Worm (Caenorhabditis elegans): ENCODE data around the gene srlf-17.

Gene srlf-17

DNA sequence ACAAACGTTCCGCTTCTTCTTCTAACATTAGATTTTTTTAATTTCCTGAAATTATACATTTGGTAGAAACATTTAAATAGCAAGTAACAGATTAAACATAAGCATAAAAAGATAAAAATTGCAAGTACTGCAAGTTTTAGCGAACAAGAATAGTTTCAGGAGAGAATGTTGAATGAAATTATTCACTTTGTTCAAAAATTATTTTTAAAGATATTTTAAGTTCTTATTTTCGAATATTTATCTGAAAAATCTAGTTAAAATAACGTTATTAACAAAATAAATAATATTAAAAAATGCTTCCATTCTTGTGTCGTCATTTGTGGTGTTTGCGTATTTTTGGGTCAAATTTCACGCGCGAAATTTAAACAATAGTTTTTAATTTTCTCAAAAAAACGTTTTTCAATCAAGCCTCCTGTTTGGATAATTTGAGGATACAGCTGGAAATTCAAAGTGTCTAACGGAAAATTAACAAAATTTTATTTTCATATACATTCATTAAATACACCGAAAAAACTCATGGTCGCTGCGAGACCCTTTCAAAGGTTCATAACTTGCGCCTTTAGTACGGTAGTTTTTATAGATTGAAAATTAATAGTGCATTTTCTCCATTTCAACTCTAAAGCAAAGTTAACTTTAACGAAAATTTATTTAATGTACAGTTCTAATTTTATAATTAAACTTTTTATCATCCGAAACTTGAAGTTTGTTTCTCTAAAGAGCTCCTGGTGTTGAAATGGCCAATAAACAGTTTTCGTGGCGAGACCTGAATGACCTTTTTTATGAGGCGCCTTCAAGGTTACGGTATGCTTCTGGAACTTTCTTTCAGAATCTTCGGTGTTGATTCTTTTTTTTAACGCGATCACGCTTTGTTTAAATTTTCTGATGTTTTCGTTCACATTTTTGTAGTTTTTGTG is 40.1 kb upstream of the srlf-17 start, which contains the start of gene skih-2:
Gene skih-2 (minus strand): TSS at position 51 of the 914 bp plus-strand sequence.
- TF ChIP-seq unc-130 (GFP tag; optimal IDR thresholded peaks at IDR 0.05) (peak; percentile 16), tlf-1 (GFP tag; optimal IDR thresholded peaks at IDR 0.05) (no peak), nfyb-1 (GFP tag; IDR thresholded peaks at IDR 0.05) (peak; percentile 45; the same call in 1 of the 2 replicates), let-607 (tag; optimal IDR thresholded peaks at IDR 0.05) (no peak), gei-17 (GFP tag; optimal IDR thresholded peaks at IDR 0.05) (no peak), dpl-1 (GFP tag; optimal IDR thresholded peaks at IDR 0.05) (peak; percentile 70), akir-1 (GFP tag; optimal IDR thresholded peaks at IDR 0.05) (no peak), ceh-27 (GFP tag; optimal IDR thresholded peaks at IDR 0.05) (no peak), sdz-38 (tag; optimal IDR thresholded peaks at IDR 0.05) (no peak), F55B11.4 (tag; optimal IDR thresholded peaks at IDR 0.05; ENCODE audit: borderline replicate concordance, insufficient read depth) (no peak), chd-7 (tag; optimal IDR thresholded peaks at IDR 0.05) (no peak), ztf-25 (GFP tag; IDR thresholded peaks at IDR 0.05) (no peak), sea-2 (GFP tag; IDR thresholded peaks at IDR 0.05) (no peak), lsl-1 (GFP tag; optimal IDR thresholded peaks at IDR 0.05) (peak; percentile 93), ceh-40 (GFP tag; IDR thresholded peaks at IDR 0.05) (no peak), lin-40 (tag; optimal IDR thresholded peaks at IDR 0.05) (no peak), dox-1 (GFP tag; IDR thresholded peaks at IDR 0.05) (no peak), bed-1 (GFP tag; IDR thresholded peaks at IDR 0.05) (no peak), athp-1 (tag; optimal IDR thresholded peaks at IDR 0.05) (no peak), ceh-58 (GFP tag; IDR thresholded peaks at IDR 0.05) (no peak), F49E8.2 (tag; optimal IDR thresholded peaks at IDR 0.05; ENCODE audit: insufficient read depth) (peak; percentile 66), ztf-18 (tag; optimal IDR thresholded peaks at IDR 0.05) (no peak), B0019.2 (GFP tag; conservative IDR thresholded peaks at IDR 0.05) (no peak), zfh-2 (GFP tag; conservative IDR thresholded peaks at IDR 0.05) (no peak), hsf-1 (GFP tag; IDR thresholded peaks at IDR 0.05) (peak; percentile 98), him-1 (tag; optimal IDR thresholded peaks at IDR 0.05) (peak; percentile 2), efl-1 (GFP tag; optimal IDR thresholded peaks at IDR 0.05) (peak; percentile 72), madf-10 (tag; optimal IDR thresholded peaks at IDR 0.05) (no peak), lag-1 (GFP tag; IDR thresholded peaks at IDR 0.05) (no peak), Y67H2A.10 (GFP tag; conservative IDR thresholded peaks at IDR 0.05) (no peak), lin-54 (GFP tag; optimal IDR thresholded peaks at IDR 0.05) (peak; percentile 75), hmg-1.2 (GFP tag; IDR thresholded peaks at IDR 0.05) (no peak), ets-4 (GFP tag; optimal IDR thresholded peaks at IDR 0.05) (no peak), snpc-3.4 (tag; optimal IDR thresholded peaks at IDR 0.05) (peak; percentile 14), madf-3 (GFP tag; IDR thresholded peaks at IDR 0.05) (no peak), aptf-2 (GFP tag; conservative IDR thresholded peaks at IDR 0.05) (no peak), Y79H2A.3 (GFP tag; conservative IDR thresholded peaks at IDR 0.05) (no peak), Y95B8A.8 (GFP tag; IDR thresholded peaks at IDR 0.05) (no peak), madf-8 (GFP tag; conservative IDR thresholded peaks at IDR 0.05) (peak; percentile 78), ceh-100 (GFP tag; IDR thresholded peaks at IDR 0.05) (peak; percentile 44), D2030.7 (GFP tag; IDR thresholded peaks at IDR 0.05) (no peak; the same call in none of the 2 replicates), attf-6 (GFP tag; IDR thresholded peaks at IDR 0.05) (no peak), rcor-1 (GFP tag; IDR thresholded peaks at IDR 0.05) (peak; percentile 30; the same call in 1 of the 2 replicates), B0261.1 (tag; optimal IDR thresholded peaks at IDR 0.05) (no peak), ceh-79 (tag; optimal IDR thresholded peaks at IDR 0.05) (no peak), Y53F4B.3 (GFP tag; IDR thresholded peaks at IDR 0.05) (no peak), ztf-3 (GFP tag; optimal IDR thresholded peaks at IDR 0.05) (no peak)
